Worm (Caenorhabditis elegans) whole organism, midembryonic: ENCODE results near the gene Y58A7A.5.

Experiments
- T22C8.4 ChIP-seq: fragments of 200-800 bp; sonication (Bioruptor generic); IDR thresholded peaks from 2 replicates; pipeline ENCODE4 v1.3.6; 2022; ENCODE audit warnings: missing genetic modification characterization, missing compliant biosample characterization
- flt-1 ChIP-seq: fragments of 200-800 bp; sonication (Bioruptor generic); IDR thresholded peaks from 2 replicates; pipeline ENCODE4 v1.3.6; 2022; ENCODE audit warnings: missing genetic modification characterization, missing compliant biosample characterization
- ztf-23 ChIP-seq: fragments of 200-800 bp; sonication (Bioruptor generic); IDR thresholded peaks from 2 replicates; pipeline ENCODE4 v1.3.6; 2022; ENCODE audit warnings: missing genetic modification reagents, missing genetic modification characterization, missing compliant biosample characterization
- ztf-29 ChIP-seq: fragments of 200-800 bp; sonication (Bioruptor generic); IDR thresholded peaks from 2 replicates; pipeline ENCODE4 v1.3.6; 2022; ENCODE audit warnings: missing genetic modification reagents, missing genetic modification characterization, missing compliant biosample characterization

- TF ChIP-seq flt-1 (GFP tag; lab: Robert Waterston, UW) (no peak), T22C8.4 (GFP tag; lab: Robert Waterston, UW) (no peak), ztf-23 (GFP tag; lab: Robert Waterston, UW) (no peak), ztf-29 (no peak)
Observed at ce11 chrV:5067390-5067789, 19.4 kb downstream of the Y58A7A.5 start.
